Worm (Caenorhabditis elegans) whole organism, L3 larva: ENCODE results near the gene C35A11.2.

ENCODE experiments used
- R02D3.7 ChIP-seq: fragments of 150-350 bp; optimal IDR thresholded peaks from 2 replicates; lab custom pipeline; 2014; ENCODE audit warnings: missing biosample characterization, missing genetic modification characterization
- aly-2 ChIP-seq: fragments of 150-350 bp; optimal IDR thresholded peaks from 2 replicates; lab custom pipeline; 2014; ENCODE audit warnings: missing biosample characterization, missing genetic modification characterization
- ama-1 ChIP-seq: fragments of 150-350 bp; optimal IDR thresholded peaks from 2 replicates; lab custom pipeline; 2018
- ceh-28 ChIP-seq: fragments of 150-350 bp; optimal IDR thresholded peaks from 2 replicates; lab custom pipeline; 2014; ENCODE audit warnings: missing biosample characterization, missing genetic modification reagents, missing genetic modification characterization
- daf-12 ChIP-seq: fragments of 150-350 bp; optimal IDR thresholded peaks from 2 replicates; lab custom pipeline; 2014; ENCODE audit warnings: missing biosample characterization, missing genetic modification reagents, missing genetic modification characterization
- egl-27 ChIP-seq: sonication (generic microtip); optimal IDR thresholded peaks from 4 replicates; lab custom pipeline; 2017; ENCODE audit warnings: missing biosample characterization, missing genetic modification reagents, missing genetic modification characterization
- elt-1 ChIP-seq: fragments of 150-350 bp; optimal IDR thresholded peaks from 2 replicates; lab custom pipeline; 2014; ENCODE audit warnings: missing biosample characterization, missing genetic modification characterization
- elt-2 ChIP-seq: sonication (generic microtip); optimal IDR thresholded peaks from 2 replicates; lab custom pipeline; 2016; ENCODE audit warnings: missing genetic modification reagents, mild to moderate bottlenecking, missing genetic modification characterization, missing compliant biosample characterization
- elt-3 ChIP-seq, 3 experiments: fragments of 150-350 bp in 1 of 3; sonication (generic microtip) in 2 of 3; optimal IDR thresholded peaks; 2 replicates in 2 of 3; 4 replicates in 1 of 3; lab custom pipeline; 2014 to 2017; ENCODE audit warnings: missing biosample characterization in 3 of 3, missing genetic modification characterization in 3 of 3
- eor-1 ChIP-seq, 2 experiments: fragments of 150-350 bp; optimal IDR thresholded peaks; 2 replicates each; lab custom pipeline; 2014 to 2018; ENCODE audit warnings: missing biosample characterization in 2 of 2, missing genetic modification characterization in 2 of 2
- fkh-10 ChIP-seq: sonication (generic microtip); optimal IDR thresholded peaks from 2 replicates; lab custom pipeline; 2017; ENCODE audit warnings: missing biosample characterization, missing genetic modification reagents, missing genetic modification characterization
- fkh-2 ChIP-seq: fragments of 150-350 bp; optimal IDR thresholded peaks from 2 replicates; lab custom pipeline; 2014; ENCODE audit warnings: missing biosample characterization, missing genetic modification reagents, missing genetic modification characterization
- fos-1 ChIP-seq: fragments of 150-350 bp; optimal IDR thresholded peaks from 2 replicates; lab custom pipeline; 2014; ENCODE audit warnings: missing biosample characterization, missing genetic modification characterization
- hmg-11 ChIP-seq: sonication (generic microtip); optimal IDR thresholded peaks from 2 replicates; lab custom pipeline; 2016; ENCODE audit warnings: missing genetic modification characterization, missing compliant biosample characterization
- lin-15B ChIP-seq: fragments of 150-350 bp; optimal IDR thresholded peaks from 2 replicates; lab custom pipeline; 2014; ENCODE audit warnings: missing biosample characterization, missing genetic modification characterization
- lin-39 ChIP-seq: fragments of 150-350 bp; optimal IDR thresholded peaks from 2 replicates; lab custom pipeline; 2018; ENCODE audit warnings: missing biosample characterization, missing genetic modification reagents, missing genetic modification characterization
- lsy-12 ChIP-seq: sonication (generic microtip); optimal IDR thresholded peaks from 2 replicates; lab custom pipeline; 2016; ENCODE audit warnings: mild to moderate bottlenecking, missing genetic modification characterization, missing compliant biosample characterization
- mdl-1 ChIP-seq: fragments of 150-350 bp; optimal IDR thresholded peaks from 2 replicates; lab custom pipeline; 2014; ENCODE audit warnings: missing biosample characterization, missing genetic modification characterization
- mml-1 ChIP-seq: fragments of 150-350 bp; sonication (generic microtip); optimal IDR thresholded peaks from 3 replicates; lab custom pipeline; 2014; ENCODE audit warnings: missing biosample characterization, missing genetic modification characterization
- nfya-1 ChIP-seq: sonication (generic microtip); optimal IDR thresholded peaks from 2 replicates; lab custom pipeline; 2017; ENCODE audit warnings: missing genetic modification characterization, mild to moderate bottlenecking, missing compliant biosample characterization, antibody characterized with exemption, moderate library complexity; ENCODE audit not compliant: insufficient read depth
- nhr-11 ChIP-seq: fragments of 150-350 bp; optimal IDR thresholded peaks from 2 replicates; lab custom pipeline; 2014; ENCODE audit warnings: missing biosample characterization, missing genetic modification characterization
- nhr-23 ChIP-seq: fragments of 150-350 bp; optimal IDR thresholded peaks from 2 replicates; lab custom pipeline; 2014; ENCODE audit warnings: missing biosample characterization, missing genetic modification reagents, missing genetic modification characterization
- nhr-237 ChIP-seq: fragments of 150-350 bp; optimal IDR thresholded peaks from 2 replicates; lab custom pipeline; 2014; ENCODE audit warnings: missing biosample characterization, missing genetic modification characterization
- nhr-25 ChIP-seq: sonication (generic microtip); optimal IDR thresholded peaks from 2 replicates; lab custom pipeline; 2017; ENCODE audit warnings: missing biosample characterization, missing genetic modification characterization
- nhr-28 ChIP-seq: fragments of 150-350 bp; optimal IDR thresholded peaks from 2 replicates; lab custom pipeline; 2014; ENCODE audit warnings: missing biosample characterization, missing genetic modification characterization
- nhr-77 ChIP-seq: fragments of 150-350 bp; optimal IDR thresholded peaks from 2 replicates; lab custom pipeline; 2014; ENCODE audit warnings: missing biosample characterization, missing genetic modification characterization
- pha-4 ChIP-seq: fragments of 150-350 bp; optimal IDR thresholded peaks from 2 replicates; lab custom pipeline; 2014; ENCODE audit warnings: missing biosample characterization, missing genetic modification reagents, missing genetic modification characterization
- pqm-1 ChIP-seq: fragments of 150-350 bp; optimal IDR thresholded peaks from 2 replicates; lab custom pipeline; 2017; ENCODE audit warnings: missing biosample characterization, missing genetic modification characterization, inconsistent platforms
- sea-2 ChIP-seq: fragments of 150-350 bp; sonication (generic microtip); optimal IDR thresholded peaks from 4 replicates; lab custom pipeline; 2014; ENCODE audit warnings: missing biosample characterization, missing genetic modification reagents, missing genetic modification characterization
- skn-1 ChIP-seq: fragments of 150-350 bp; optimal IDR thresholded peaks from 2 replicates; lab custom pipeline; 2014; ENCODE audit warnings: missing biosample characterization, missing genetic modification characterization
- snpc-4 ChIP-seq: fragments of 150-350 bp; optimal IDR thresholded peaks from 2 replicates; lab custom pipeline; 2014; ENCODE audit warnings: missing biosample characterization, missing genetic modification characterization
- tbx-2 ChIP-seq: sonication (generic microtip); optimal IDR thresholded peaks from 2 replicates; lab custom pipeline; 2016; ENCODE audit warnings: mild to moderate bottlenecking, missing genetic modification characterization, missing compliant biosample characterization
- zag-1 ChIP-seq: fragments of 150-350 bp; optimal IDR thresholded peaks from 2 replicates; lab custom pipeline; 2014; ENCODE audit warnings: missing biosample characterization, missing genetic modification characterization
- ztf-11 ChIP-seq: fragments of 150-350 bp; optimal IDR thresholded peaks from 2 replicates; lab custom pipeline; 2014; ENCODE audit warnings: missing biosample characterization, missing genetic modification characterization
- ztf-4 ChIP-seq: fragments of 150-350 bp; optimal IDR thresholded peaks from 2 replicates; lab custom pipeline; 2014; ENCODE audit warnings: missing biosample characterization, missing genetic modification characterization

The C35A11.2 gene

ce11 chrV:5385914-5386493, at the start of gene C35A11.2:
TSS of gene C35A11.2 (plus strand) at chrV:5386299.
- TF ChIP-seq lin-15B (peak; percentile 6), hmg-11 (tag; lab: Kevin White, UChicago) (no peak), nhr-23 (tag; lab: Kevin White, UChicago) (peak; percentile 73)

ce11 chrV:5336884-5337283, 49.2 kb upstream of the C35A11.2 start, which contains the start of gene srg-29:
TSS of gene srg-29 (plus strand) at chrV:5337184.
- TF ChIP-seq ztf-11 (tag; lab: Kevin White, UChicago): no peak
- TF ChIP-seq aly-2 (tag; lab: Kevin White, UChicago): no peak
- TF ChIP-seq zag-1 (tag; lab: Kevin White, UChicago): no peak
- no peak for TF ChIP-seq nfya-1 (tag; lab: Kevin White, UChicago)

- TF ChIP-seq nfya-1 (tag; lab: Kevin White, UChicago) (no peak), elt-1 (no peak), elt-2 (no peak), egl-27 (no peak)
Measured at ce11 chrV:5339497-5339896, 46.6 kb upstream of the C35A11.2 start, which contains the start of gene srg-27. TSS of gene srg-27 (plus strand) at chrV:5339797.

ce11 chrV:5345419-5345818, 40.7 kb upstream of the C35A11.2 start, which contains the start of gene srg-25:
TSS of gene srg-25 (minus strand) at chrV:5345519.
- no peak for TF ChIP-seq ztf-11 (tag; lab: Kevin White, UChicago)
- TF ChIP-seq ztf-4 (tag; lab: Kevin White, UChicago): no peak
- TF ChIP-seq daf-12 (tag; lab: Kevin White, UChicago): no peak
- TF ChIP-seq nhr-77 (tag; lab: Kevin White, UChicago): no peak
- TF ChIP-seq sea-2 (GFP tag; lab: Kevin White, UChicago): no peak
- TF ChIP-seq elt-3 (tag; optimal IDR thresholded peaks at IDR 0.05; lab: Kevin White, UChicago): no peak
- no peak for TF ChIP-seq ama-1 (lab: Kevin White, UChicago)

- no peak for TF ChIP-seq lin-39
- TF ChIP-seq pqm-1 (tag; lab: Kevin White, UChicago): no peak
- no peak for TF ChIP-seq snpc-4
- TF ChIP-seq nhr-28 (tag; lab: Kevin White, UChicago): no peak
- TF ChIP-seq nhr-77 (tag; lab: Kevin White, UChicago): no peak
- TF ChIP-seq lsy-12 (tag; lab: Kevin White, UChicago): no peak
- TF ChIP-seq hmg-11 (tag; lab: Kevin White, UChicago): no peak
- no peak for TF ChIP-seq zag-1 (tag; lab: Kevin White, UChicago)
- TF ChIP-seq pha-4 (tag; lab: Kevin White, UChicago): no peak
- TF ChIP-seq skn-1 (tag; lab: Kevin White, UChicago): no peak
- TF ChIP-seq fkh-2 (tag; lab: Kevin White, UChicago): no peak
- no peak for TF ChIP-seq ceh-28 (tag; lab: Kevin White, UChicago)
- no peak for TF ChIP-seq eor-1 (tag; optimal IDR thresholded peaks at IDR 0.05; lab: Kevin White, UChicago)
- no peak for TF ChIP-seq nhr-25 (tag; lab: Kevin White, UChicago)
- no peak for TF ChIP-seq fos-1
- no peak for TF ChIP-seq mdl-1 (tag; lab: Kevin White, UChicago)
Measured at ce11 chrV:5349471-5349870, 36.6 kb upstream of the C35A11.2 start, which contains the start of gene T09D3.3. TSS of gene T09D3.3 (minus strand) at chrV:5349571.

ce11 chrV:5351483-5351882, 34.6 kb upstream of the C35A11.2 start, which contains the start of gene srd-9:
TSS of gene srd-9 (plus strand) at chrV:5351783.
- no peak for TF ChIP-seq nhr-11 (tag; lab: Kevin White, UChicago)
- no peak for TF ChIP-seq elt-1
- no peak for TF ChIP-seq elt-3 (tag; optimal IDR thresholded peaks at IDR 0.05; lab: Kevin White, UChicago)
- no peak for TF ChIP-seq lsy-12 (tag; lab: Kevin White, UChicago)
- no peak for TF ChIP-seq nhr-237 (tag; lab: Kevin White, UChicago)
- no peak for TF ChIP-seq fkh-10 (GFP tag; lab: Kevin White, UChicago)
- TF ChIP-seq ztf-4 (tag; lab: Kevin White, UChicago): no peak
- TF ChIP-seq ceh-28 (tag; lab: Kevin White, UChicago): no peak
- TF ChIP-seq fkh-2 (tag; lab: Kevin White, UChicago): no peak
- no peak for TF ChIP-seq zag-1 (tag; lab: Kevin White, UChicago)
- no peak for TF ChIP-seq daf-12 (tag; lab: Kevin White, UChicago)
- no peak for TF ChIP-seq nhr-28 (tag; lab: Kevin White, UChicago)
- no peak for TF ChIP-seq nhr-25 (tag; lab: Kevin White, UChicago)
- no peak for TF ChIP-seq tbx-2
- TF ChIP-seq fos-1: no peak
- TF ChIP-seq R02D3.7 (tag; lab: Kevin White, UChicago): no peak
- TF ChIP-seq mml-1: no peak
- TF ChIP-seq pha-4 (tag; lab: Kevin White, UChicago): no peak
